Fruit fly (Drosophila melanogaster) whole organism, prepupa: ENCODE data around the gene PolG2.
A peak's percentile ranks its signal among the peaks of the same experiment; 100 is the strongest.

ENCODE experiments used
- Blimp-1 ChIP-seq: fragments of 200-800 bp; sonication (Bioruptor generic); optimal IDR thresholded peaks from 3 replicates; lab custom pipeline; 2017; ENCODE audit warnings: missing biosample characterization, missing genetic modification characterization, mild to moderate bottlenecking, moderate library complexity, missing genetic modification reagents
- CG10631 ChIP-seq: fragments of 200-800 bp; sonication (Bioruptor generic); optimal IDR thresholded peaks from 2 replicates; lab custom pipeline; 2016; ENCODE audit warnings: missing biosample characterization, missing genetic modification characterization
- CG10669 ChIP-seq: fragments of 200-800 bp; sonication (Bioruptor generic); optimal IDR thresholded peaks from 3 replicates; lab custom pipeline; 2018; ENCODE audit warnings: missing biosample characterization, mild to moderate bottlenecking, missing genetic modification characterization, moderate library complexity
- CG11294 ChIP-seq: fragments of 200-800 bp; sonication (Bioruptor generic); IDR thresholded peaks from 2 replicates; pipeline ENCODE4 v1.3.6; 2022; ENCODE audit warnings: missing biosample characterization, missing genetic modification characterization
- CG11762 ChIP-seq: fragments of 200-800 bp; sonication (Bioruptor generic); optimal IDR thresholded peaks from 3 replicates; lab custom pipeline; 2016; ENCODE audit warnings: missing biosample characterization, missing genetic modification characterization; ENCODE audit not compliant: insufficient read depth
- CG15336 ChIP-seq: fragments of 200-800 bp; sonication (Bioruptor generic); IDR thresholded peaks from 2 replicates; pipeline ENCODE4 v1.3.6; 2022; ENCODE audit warnings: missing biosample characterization, missing genetic modification characterization
- CG16779 ChIP-seq: fragments of 200-800 bp; sonication (Bioruptor generic); optimal IDR thresholded peaks from 3 replicates; lab custom pipeline; 2017; ENCODE audit warnings: missing biosample characterization, mild to moderate bottlenecking, missing genetic modification characterization
- CG31627 ChIP-seq: fragments of 200-800 bp; sonication (Bioruptor generic); optimal IDR thresholded peaks from 3 replicates; lab custom pipeline; 2016; ENCODE audit warnings: missing biosample characterization, missing genetic modification characterization
- CG32006 ChIP-seq: fragments of 200-800 bp; sonication (Bioruptor generic); optimal IDR thresholded peaks from 3 replicates; lab custom pipeline; 2017; ENCODE audit warnings: missing biosample characterization, mild to moderate bottlenecking, missing genetic modification characterization
- CG34406 ChIP-seq: fragments of 200-800 bp; sonication (Bioruptor generic); optimal IDR thresholded peaks from 3 replicates; lab custom pipeline; 2016; ENCODE audit warnings: missing biosample characterization, missing genetic modification characterization
- CG4318 ChIP-seq: fragments of 200-800 bp; sonication (Bioruptor generic); optimal IDR thresholded peaks from 3 replicates; lab custom pipeline; 2017; ENCODE audit warnings: missing biosample characterization, mild to moderate bottlenecking, missing genetic modification characterization
- CG6163 ChIP-seq: fragments of 200-800 bp; sonication (Bioruptor generic); IDR thresholded peaks from 3 replicates; pipeline ENCODE4 v1.3.6; 2022; ENCODE audit warnings: missing biosample characterization, missing genetic modification characterization
- CG6276 ChIP-seq: fragments of 200-800 bp; sonication (Bioruptor generic); optimal IDR thresholded peaks from 2 replicates; lab custom pipeline; 2017; ENCODE audit warnings: missing biosample characterization, mild to moderate bottlenecking, missing genetic modification characterization
- CG6792 ChIP-seq: fragments of 200-800 bp; sonication (Bioruptor generic); optimal IDR thresholded peaks from 3 replicates; lab custom pipeline; 2016; ENCODE audit warnings: missing biosample characterization, missing genetic modification characterization
- CG6808 ChIP-seq: fragments of 200-800 bp; sonication (Bioruptor generic); optimal IDR thresholded peaks from 3 replicates; lab custom pipeline; 2017; ENCODE audit warnings: missing biosample characterization, missing genetic modification characterization, mild to moderate bottlenecking, moderate library complexity, missing genetic modification reagents
- CG6854 ChIP-seq: fragments of 200-800 bp; sonication (Bioruptor generic); optimal IDR thresholded peaks from 2 replicates; lab custom pipeline; 2017; ENCODE audit warnings: missing biosample characterization, mild to moderate bottlenecking, missing genetic modification characterization
- CG7368 ChIP-seq: fragments of 200-800 bp; sonication (Bioruptor generic); optimal IDR thresholded peaks from 3 replicates; lab custom pipeline; 2016; ENCODE audit warnings: missing biosample characterization, missing genetic modification characterization
- CG8119 ChIP-seq: fragments of 200-800 bp; sonication (Bioruptor generic); IDR thresholded peaks from 3 replicates; pipeline ENCODE4 v1.3.6; 2022; ENCODE audit warnings: missing biosample characterization, missing genetic modification characterization
- CG8319 ChIP-seq: fragments of 200-800 bp; sonication (Bioruptor generic); optimal IDR thresholded peaks from 3 replicates; lab custom pipeline; 2016; ENCODE audit warnings: missing biosample characterization, missing genetic modification characterization
- CG8632 ChIP-seq: fragments of 200-800 bp; sonication (Bioruptor generic); optimal IDR thresholded peaks from 3 replicates; lab custom pipeline; 2016; ENCODE audit warnings: missing biosample characterization, missing genetic modification characterization
- CG9139 ChIP-seq: fragments of 200-800 bp; sonication (Bioruptor generic); optimal IDR thresholded peaks from 3 replicates; lab custom pipeline; 2017; ENCODE audit warnings: missing biosample characterization, mild to moderate bottlenecking, missing genetic modification characterization
- Eip75B ChIP-seq: fragments of 200-800 bp; sonication (Bioruptor generic); optimal IDR thresholded peaks from 3 replicates; lab custom pipeline; 2016; ENCODE audit warnings: missing biosample characterization, missing genetic modification characterization
- Eip78C ChIP-seq: fragments of 200-800 bp; sonication (Bioruptor generic); peaks from one replicate; lab custom pipeline; 2016; ENCODE audit warnings: missing biosample characterization, missing genetic modification characterization
- Eip93F ChIP-seq: fragments of 200-800 bp; sonication (Bioruptor generic); optimal IDR thresholded peaks from 2 replicates; lab custom pipeline; 2016; ENCODE audit warnings: missing biosample characterization, mild to moderate bottlenecking, missing genetic modification characterization
- Ets21C ChIP-seq: fragments of 200-800 bp; sonication (Bioruptor generic); optimal IDR thresholded peaks from 3 replicates; lab custom pipeline; 2016; ENCODE audit warnings: missing biosample characterization, missing genetic modification characterization
- Ets96B ChIP-seq: fragments of 200-800 bp; optimal IDR thresholded peaks from 2 replicates; lab custom pipeline; 2019; ENCODE audit warnings: missing biosample characterization, mild to moderate bottlenecking, missing genetic modification characterization, moderate library complexity
- Gug ChIP-seq: fragments of 200-800 bp; sonication (Bioruptor generic); IDR thresholded peaks from 2 replicates; pipeline ENCODE4 v1.3.6; 2022; ENCODE audit warnings: missing biosample characterization, missing genetic modification characterization
- Hr38 ChIP-seq: sonication (Bioruptor generic); optimal IDR thresholded peaks from 2 replicates; lab custom pipeline; 2016; ENCODE audit warnings: missing biosample characterization, missing genetic modification characterization
- Hr39 ChIP-seq: fragments of 200-800 bp; sonication (Bioruptor generic); optimal IDR thresholded peaks from 2 replicates; lab custom pipeline; 2016; ENCODE audit warnings: missing biosample characterization, missing genetic modification characterization
- Hr4 ChIP-seq: fragments of 200-800 bp; sonication (Bioruptor generic); optimal IDR thresholded peaks from 3 replicates; lab custom pipeline; 2016; ENCODE audit warnings: missing biosample characterization, missing genetic modification characterization
- Lpt ChIP-seq: fragments of 200-800 bp; sonication (Bioruptor generic); optimal IDR thresholded peaks from 3 replicates; lab custom pipeline; 2016; ENCODE audit warnings: missing biosample characterization, missing genetic modification characterization
- Met ChIP-seq: fragments of 200-800 bp; sonication (Bioruptor generic); optimal IDR thresholded peaks from 3 replicates; lab custom pipeline; 2016; ENCODE audit warnings: missing biosample characterization, missing genetic modification characterization
- OdsH ChIP-seq: fragments of 200-800 bp; sonication (Bioruptor generic); optimal IDR thresholded peaks from 3 replicates; lab custom pipeline; 2016; ENCODE audit warnings: missing biosample characterization, missing genetic modification characterization
- Smox ChIP-seq: fragments of 200-800 bp; sonication (Bioruptor generic); optimal IDR thresholded peaks from 3 replicates; lab custom pipeline; 2016; ENCODE audit warnings: missing biosample characterization, missing genetic modification characterization
- Sox14 ChIP-seq: fragments of 200-800 bp; sonication (Bioruptor generic); optimal IDR thresholded peaks from 3 replicates; lab custom pipeline; 2016; ENCODE audit warnings: missing biosample characterization, missing genetic modification characterization
- Sox15 ChIP-seq: fragments of 200-800 bp; sonication (Bioruptor generic); optimal IDR thresholded peaks from 3 replicates; lab custom pipeline; 2016; ENCODE audit warnings: missing biosample characterization, missing genetic modification characterization
- achi ChIP-seq: fragments of 200-800 bp; sonication (Bioruptor generic); optimal IDR thresholded peaks from 3 replicates; lab custom pipeline; 2016; ENCODE audit warnings: missing biosample characterization, missing genetic modification characterization
- acj6 ChIP-seq: fragments of 200-800 bp; sonication (Bioruptor generic); optimal IDR thresholded peaks from 3 replicates; lab custom pipeline; 2016; ENCODE audit warnings: missing biosample characterization, missing genetic modification characterization
- cyc ChIP-seq: fragments of 200-800 bp; sonication (Bioruptor generic); optimal IDR thresholded peaks from 3 replicates; lab custom pipeline; 2016; ENCODE audit warnings: missing biosample characterization, missing genetic modification characterization
- dsx ChIP-seq: fragments of 200-800 bp; optimal IDR thresholded peaks from 3 replicates; lab custom pipeline; 2019; ENCODE audit warnings: missing biosample characterization, mild to moderate bottlenecking, missing genetic modification characterization, moderate library complexity; ENCODE audit not compliant: poor library complexity, severe bottlenecking
- eg ChIP-seq: fragments of 200-800 bp; sonication (Bioruptor generic); IDR thresholded peaks from 3 replicates; pipeline ENCODE4 v1.3.6; 2022; ENCODE audit warnings: missing biosample characterization, missing genetic modification characterization
- esn ChIP-seq: fragments of 200-800 bp; sonication (Bioruptor generic); optimal IDR thresholded peaks from 2 replicates; lab custom pipeline; 2016; ENCODE audit warnings: missing biosample characterization, mild to moderate bottlenecking, missing genetic modification characterization, moderate library complexity
- fd59A ChIP-seq: fragments of 200-800 bp; sonication (Bioruptor generic); optimal IDR thresholded peaks from 2 replicates; lab custom pipeline; 2017; ENCODE audit warnings: missing biosample characterization, mild to moderate bottlenecking, missing genetic modification characterization, missing genetic modification reagents
- fd85E ChIP-seq: fragments of 200-800 bp; sonication (Bioruptor generic); optimal IDR thresholded peaks from 3 replicates; lab custom pipeline; 2016; ENCODE audit warnings: missing biosample characterization, missing genetic modification characterization
- fkh ChIP-seq: fragments of 200-800 bp; sonication (Bioruptor generic); optimal IDR thresholded peaks from 3 replicates; lab custom pipeline; 2017; ENCODE audit warnings: missing biosample characterization, mild to moderate bottlenecking, missing genetic modification characterization, moderate library complexity
- lz ChIP-seq: fragments of 200-800 bp; sonication (Bioruptor generic); optimal IDR thresholded peaks from 3 replicates; lab custom pipeline; 2016; ENCODE audit warnings: missing biosample characterization, missing genetic modification characterization
- net ChIP-seq: fragments of 200-800 bp; sonication (Bioruptor generic); optimal IDR thresholded peaks from 3 replicates; lab custom pipeline; 2016; ENCODE audit warnings: missing biosample characterization, missing genetic modification characterization
- pdm3 ChIP-seq: fragments of 200-800 bp; sonication (Bioruptor generic); optimal IDR thresholded peaks from 3 replicates; lab custom pipeline; 2016; ENCODE audit warnings: missing biosample characterization, missing genetic modification characterization
- salr ChIP-seq, 2 experiments: fragments of 200-800 bp; sonication (Bioruptor generic); optimal IDR thresholded peaks; 3 replicates each; lab custom pipeline; 2016 to 2018; ENCODE audit warnings: missing biosample characterization in 2 of 2, missing genetic modification characterization in 2 of 2, mild to moderate bottlenecking in 1 of 2
- ss ChIP-seq, 2 experiments: fragments of 200-800 bp; sonication (Bioruptor generic); optimal IDR thresholded peaks; 2 replicates in 1 of 2; 3 replicates in 1 of 2; lab custom pipeline; 2017 to 2018; ENCODE audit warnings: mild to moderate bottlenecking in 2 of 2, missing biosample characterization in 2 of 2, missing genetic modification characterization in 2 of 2, moderate library complexity in 1 of 2
- topi ChIP-seq: fragments of 200-800 bp; sonication (Bioruptor generic); optimal IDR thresholded peaks from 3 replicates; lab custom pipeline; 2016; ENCODE audit warnings: missing biosample characterization, missing genetic modification characterization
- vri ChIP-seq: fragments of 200-800 bp; sonication (Bioruptor generic); optimal IDR thresholded peaks from 3 replicates; lab custom pipeline; 2016; ENCODE audit warnings: missing biosample characterization, mild to moderate bottlenecking, missing genetic modification characterization

PolG2 gene

dm6 chr2L:13839744-13840151, 6.8 kb upstream of the PolG2 start:
- TF ChIP-seq Eip93F (peak; percentile 74), CG8632 (GFP tag; lab: Kevin White, UChicago) (peak; percentile 91), CG8319 (GFP tag; lab: Kevin White, UChicago) (peak; percentile 77), Met (GFP tag; lab: Kevin White, UChicago) (peak; percentile 96), CG6163 (GFP tag; lab: Robert Waterston, UW) (peak; percentile 86; the same call in 2 of the 3 replicates), CG6854 (GFP tag; lab: Kevin White, UChicago) (peak; percentile 61), lz (GFP tag; lab: Kevin White, UChicago) (peak; percentile 94), vri (GFP tag; lab: Kevin White, UChicago) (peak; percentile 77), CG10669 (peak; percentile 82), Eip75B (GFP tag; lab: Kevin White, UChicago) (peak; percentile 92), salr (GFP tag; optimal IDR thresholded peaks at IDR 0.05; lab: Kevin White, UChicago) (peak; percentile 15 to 92), fd59A (GFP tag; lab: Kevin White, UChicago) (peak; percentile 76), CG10631 (peak; percentile 88), Sox14 (GFP tag; lab: Kevin White, UChicago) (peak; percentile 93), ss (GFP tag; optimal IDR thresholded peaks at IDR 0.05; lab: Kevin White, UChicago) (peak in 1 of 2 experiments; percentile 79), cyc (GFP tag; lab: Kevin White, UChicago) (peak; percentile 91), Hr4 (GFP tag; lab: Kevin White, UChicago) (peak; percentile 95), dsx (GFP tag; lab: Kevin White, UChicago) (peak; percentile 82), esn (peak; percentile 97), Hr38 (GFP tag; lab: Kevin White, UChicago) (no peak), topi (GFP tag; lab: Kevin White, UChicago) (peak; percentile 95), net (GFP tag; lab: Kevin White, UChicago) (peak; percentile 92), CG9139 (no peak), acj6 (GFP tag; lab: Kevin White, UChicago) (peak; percentile 92), Eip78C (GFP tag; lab: Kevin White, UChicago) (peak; percentile 98), CG15336 (peak; percentile 94), CG7368 (peak; percentile 72), CG6276 (GFP tag; lab: Kevin White, UChicago) (peak; percentile 88), CG6792 (peak; percentile 89), CG11762 (peak; percentile 88), Blimp-1 (GFP tag; lab: Kevin White, UChicago) (peak; percentile 79), CG31627 (GFP tag; lab: Kevin White, UChicago) (peak; percentile 94), CG6808 (peak; percentile 79), Sox15 (peak; percentile 82), CG16779 (tag; lab: Kevin White, UChicago) (peak; percentile 76), Gug (GFP tag; lab: Robert Waterston, UW) (peak; percentile 80), OdsH (GFP tag; lab: Kevin White, UChicago) (peak; percentile 93), eg (GFP tag; lab: Robert Waterston, UW) (peak; percentile 89; the same call in 2 of the 3 replicates), fkh (GFP tag; lab: Kevin White, UChicago) (no peak), Smox (peak; percentile 93), pdm3 (peak; percentile 91), CG8119 (GFP tag; lab: Robert Waterston, UW) (peak; percentile 96), Ets21C (GFP tag; lab: Kevin White, UChicago) (peak; percentile 88), CG34406 (GFP tag; lab: Kevin White, UChicago) (peak; percentile 90), fd85E (peak; percentile 53), Lpt (peak; percentile 93), Ets96B (peak; percentile 82), Hr39 (GFP tag; lab: Kevin White, UChicago) (peak; percentile 94), CG11294 (GFP tag; lab: Robert Waterston, UW) (peak; percentile 87), CG32006 (GFP tag; lab: Kevin White, UChicago) (peak; percentile 95), achi (GFP tag; lab: Kevin White, UChicago) (peak; percentile 91), CG4318 (GFP tag; lab: Kevin White, UChicago) (peak; percentile 90)
